Worm (Caenorhabditis elegans) whole organism, L3 larva: ENCODE measurements around the gene cam-1.

Experiments used
- mdl-1 ChIP-seq: fragments of 150-350 bp; optimal IDR thresholded peaks from 2 replicates; lab custom pipeline; 2014; ENCODE audit warnings: missing biosample characterization, missing genetic modification characterization
- nhr-25 ChIP-seq: sonication (generic microtip); optimal IDR thresholded peaks from 2 replicates; lab custom pipeline; 2017; ENCODE audit warnings: missing biosample characterization, missing genetic modification characterization
- pqm-1 ChIP-seq: fragments of 150-350 bp; optimal IDR thresholded peaks from 2 replicates; lab custom pipeline; 2017; ENCODE audit warnings: missing biosample characterization, missing genetic modification characterization, inconsistent platforms
- snpc-4 ChIP-seq: fragments of 150-350 bp; optimal IDR thresholded peaks from 2 replicates; lab custom pipeline; 2014; ENCODE audit warnings: missing biosample characterization, missing genetic modification characterization
- unc-39 ChIP-seq: sonication (generic microtip); optimal IDR thresholded peaks from 4 replicates; lab custom pipeline; 2017; ENCODE audit warnings: missing biosample characterization, missing genetic modification characterization

ce11 chrII:9316801-9317200, 6.7 kb upstream of the cam-1 start:
- TF ChIP-seq mdl-1 (tag; lab: Kevin White, UChicago) (no peak), unc-39 (tag; lab: Kevin White, UChicago) (no peak), pqm-1 (tag; lab: Kevin White, UChicago) (no peak), snpc-4 (tag; lab: Kevin White, UChicago) (no peak), nhr-25 (no peak)
